Fruit fly (Drosophila melanogaster): Measurements from ENCODE around the gene CG14073.

Gene CG14073

dm6 chr3L:18768788-18769707, 51.4 kb downstream of the CG14073 start (continued):
- TF ChIP-seq Six4 (GFP tag; optimal IDR thresholded peaks at IDR 0.05) (peak; percentile 22), BtbVII (GFP tag; optimal IDR thresholded peaks at IDR 0.05) (peak; percentile 62), Xrp1 (GFP tag; IDR thresholded peaks at IDR 0.05) (no peak; the same call in 1 of the 2 replicates), lbe (GFP tag; optimal IDR thresholded peaks at IDR 0.05) (no peak), Chrac-16 (GFP tag; optimal IDR thresholded peaks at IDR 0.05) (no peak), CoRest (tag; optimal IDR thresholded peaks at IDR 0.05) (peak; percentile 81), CG14050 (GFP tag; IDR thresholded peaks at IDR 0.05) (peak; percentile 57; the same call in 2 of the 3 replicates), CG14710 (tag; optimal IDR thresholded peaks at IDR 0.05) (no peak), HLH54F (GFP tag; optimal IDR thresholded peaks at IDR 0.05) (peak; percentile 30), her (GFP tag; optimal IDR thresholded peaks at IDR 0.05) (peak; percentile 26), CG10543 (GFP tag; optimal IDR thresholded peaks at IDR 0.05) (peak; percentile 24), CG7372 (GFP tag; IDR thresholded peaks at IDR 0.05) (peak; percentile 36), BEAF-32 (GFP tag; optimal IDR thresholded peaks at IDR 0.05) (no peak), insv (GFP tag; optimal IDR thresholded peaks at IDR 0.05) (no peak), salm (tag; optimal IDR thresholded peaks at IDR 0.05) (peak; percentile 57), slou (GFP tag; optimal IDR thresholded peaks at IDR 0.05) (peak; percentile 30), ftz-f1 (GFP tag; optimal IDR thresholded peaks at IDR 0.05) (no peak), gem (tag; optimal IDR thresholded peaks at IDR 0.05) (peak; percentile 88), CG8388 (GFP tag; optimal IDR thresholded peaks at IDR 0.05) (peak; percentile 58), chn (GFP tag; optimal IDR thresholded peaks at IDR 0.05) (peak; percentile 47), jing (GFP tag; optimal IDR thresholded peaks at IDR 0.05) (peak; percentile 69), Awh (GFP tag; IDR thresholded peaks at IDR 0.05) (peak; percentile 44; the same call in 1 of the 2 replicates), inv (GFP tag; IDR thresholded peaks at IDR 0.05; ENCODE audit: partially characterized antibody) (0 out of 2 replicates have a peak, but pooled peaks have one; percentile 7), gt (GFP tag; IDR thresholded peaks at IDR 0.05) (no peak), phol (tag; optimal IDR thresholded peaks at IDR 0.05) (peak; percentile 79), Hr51 (GFP tag; optimal IDR thresholded peaks at IDR 0.05) (peak; percentile 38 to 93), zfh1 (GFP tag; IDR thresholded peaks at IDR 0.05) (peak; percentile 67; the same call in 2 of the 3 replicates), CG4617 (GFP tag; optimal IDR thresholded peaks at IDR 0.05; ENCODE audit: borderline replicate concordance) (no peak), Dll (GFP tag; IDR thresholded peaks at IDR 0.05; ENCODE audit: partially characterized antibody) (no peak), pnt (GFP tag; optimal IDR thresholded peaks at IDR 0.05) (peak; percentile 50), CG1603 (tag; optimal IDR thresholded peaks at IDR 0.05) (peak; percentile 28), CG43689 (GFP tag; IDR thresholded peaks at IDR 0.05) (peak; percentile 70), maf-S (GFP tag; optimal IDR thresholded peaks at IDR 0.05) (no peak), bcd (GFP tag; optimal IDR thresholded peaks at IDR 0.05) (peak; percentile 76), hb (GFP tag; IDR thresholded peaks at IDR 0.05; ENCODE audit: partially characterized antibody) (no peak), CG10147 (GFP tag; optimal IDR thresholded peaks at IDR 0.05) (peak; percentile 47), org-1 (GFP tag; optimal IDR thresholded peaks at IDR 0.05) (peak; percentile 76), chif (GFP tag; optimal IDR thresholded peaks at IDR 0.05) (peak; percentile 37 to 61), Vsx1 (GFP tag; optimal IDR thresholded peaks at IDR 0.05) (peak; percentile 62), knrl (GFP tag; IDR thresholded peaks at IDR 0.05; ENCODE audit: partially characterized antibody) (no peak), Atf6 (GFP tag; IDR thresholded peaks at IDR 0.05) (peak; percentile 33; the same call in 1 of the 2 replicates), CG33557 (GFP tag; optimal IDR thresholded peaks at IDR 0.05) (no peak), CG6254 (GFP tag; optimal IDR thresholded peaks at IDR 0.05) (no peak), Bteb2 (GFP tag; optimal IDR thresholded peaks at IDR 0.05) (peak; percentile 57), fd3F (GFP tag; optimal IDR thresholded peaks at IDR 0.05) (peak; percentile 84), CG5245 (GFP tag; optimal IDR thresholded peaks at IDR 0.05) (peak; percentile 41), CG17186 (GFP tag; optimal IDR thresholded peaks at IDR 0.05) (no peak)

Measured in whole organism, embryonic.